Worm (Caenorhabditis elegans): Measurements from ENCODE around the gene pgp-5.
A peak's percentile ranks its signal among the peaks of the same experiment; 100 is the strongest.

pgp-5 gene

DNA sequence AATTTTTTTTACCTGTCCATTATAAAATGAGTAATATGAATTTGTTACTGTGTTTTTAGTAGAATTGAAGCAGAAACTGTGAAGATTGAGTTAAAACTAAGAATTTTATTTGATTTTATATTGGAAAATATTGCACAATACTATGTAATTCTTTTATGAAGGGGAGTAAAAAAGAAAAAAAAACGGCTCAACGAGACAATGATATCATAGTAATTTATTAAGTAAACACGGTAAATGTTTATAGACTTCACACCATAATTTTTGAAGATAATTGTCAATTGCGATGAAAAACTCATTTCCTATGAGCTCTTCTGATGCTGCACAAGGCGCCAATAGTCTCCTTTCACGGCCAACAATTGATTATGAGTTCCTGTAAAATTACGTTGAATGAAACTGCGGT is at the start of gene pgp-5:
Gene pgp-5 (minus strand): TSS at position 87 of the 400 bp plus-strand sequence.
- no peak for TF ChIP-seq egrh-3 (GFP tag; IDR thresholded peaks at IDR 0.05)

DNA sequence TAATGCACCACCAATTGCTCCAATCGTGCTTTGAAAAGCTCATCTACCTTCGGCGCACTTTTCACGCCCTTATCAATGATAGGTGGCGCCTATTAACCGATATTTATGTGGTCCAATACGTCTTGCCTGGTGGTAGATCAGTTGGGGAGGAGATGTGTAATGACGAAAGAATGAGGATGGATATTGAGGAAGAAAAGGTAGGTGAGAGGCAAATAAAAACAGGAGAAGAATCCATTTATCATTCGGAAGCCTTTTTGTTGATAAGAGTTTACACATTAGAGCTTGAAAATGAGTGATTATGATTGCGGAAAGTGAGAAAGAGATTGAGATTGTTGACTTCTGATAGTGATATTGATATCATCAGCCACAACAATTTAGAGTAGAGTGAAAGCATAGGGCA is 48.3 kb upstream of the pgp-5 start:
- no peak for TF ChIP-seq hlh-12 (tag; optimal IDR thresholded peaks at IDR 0.05)

DNA sequence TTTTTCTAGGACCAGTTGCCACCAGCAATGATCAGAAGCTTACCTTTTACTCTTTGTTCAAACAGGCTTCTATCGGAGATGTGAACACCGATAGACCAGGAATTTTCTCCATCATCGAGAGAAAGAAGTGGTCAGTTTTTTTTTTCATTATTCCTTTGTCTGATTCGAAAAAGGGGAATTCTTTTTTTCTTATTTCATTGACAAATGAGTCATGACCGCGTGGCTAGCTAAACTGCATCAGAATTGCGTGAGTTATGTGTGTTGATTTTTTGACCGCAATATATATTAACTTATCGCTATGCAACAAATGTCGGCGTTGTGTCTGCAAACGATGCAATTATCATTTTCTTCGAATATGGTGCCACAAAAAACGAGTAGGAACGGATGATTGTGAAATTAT is 44.3 kb upstream of the pgp-5 start:
- no peak for TF ChIP-seq pha-4 (tag; optimal IDR thresholded peaks at IDR 0.05)
- no peak for TF ChIP-seq mes-4 (tag; optimal IDR thresholded peaks at IDR 0.05)
- TF ChIP-seq nhr-27 (tag; optimal IDR thresholded peaks at IDR 0.05): no peak
- TF ChIP-seq dox-1 (GFP tag; IDR thresholded peaks at IDR 0.05): no peak
- peak; percentile 5 for TF ChIP-seq nhr-80 (tag; optimal IDR thresholded peaks at IDR 0.05)
- no peak for TF ChIP-seq lin-54 (GFP tag; optimal IDR thresholded peaks at IDR 0.05)
- no peak for TF ChIP-seq bed-1 (GFP tag; IDR thresholded peaks at IDR 0.05)
- TF ChIP-seq ztf-26 (tag; optimal IDR thresholded peaks at IDR 0.05): peak; percentile 10

DNA sequence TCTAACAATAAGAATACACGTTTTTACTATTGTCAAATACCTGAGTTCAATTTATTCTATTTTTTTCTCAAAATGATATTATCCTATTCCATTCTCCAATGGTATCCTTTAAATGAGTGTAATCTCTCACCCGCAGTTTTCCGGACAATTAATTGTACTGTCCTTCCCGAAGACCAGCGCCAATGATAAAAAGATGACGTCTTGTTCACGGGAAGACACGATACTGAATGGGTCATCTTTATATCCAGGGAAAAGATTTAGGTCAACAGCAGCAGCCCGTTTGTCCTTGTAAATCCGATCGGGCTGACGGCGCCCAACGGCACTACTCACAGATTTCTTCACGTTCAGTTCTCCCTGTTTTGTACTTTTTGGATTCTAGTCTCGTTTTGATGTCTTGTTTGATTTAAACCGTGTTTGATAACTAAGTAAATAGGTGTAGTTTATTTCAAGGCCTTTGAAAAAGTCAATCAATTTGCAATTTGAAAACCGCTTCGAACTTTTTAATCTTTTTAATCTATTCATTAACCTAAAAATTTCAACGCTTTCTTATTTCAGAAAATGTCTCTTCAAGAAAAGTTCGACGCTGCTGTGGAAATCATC is 43.7 kb upstream of the pgp-5 start, which contains the start of gene acbp-3:
Gene acbp-3 (plus strand): TSS at position 550 of the 600 bp plus-strand sequence.
- TF ChIP-seq mcd-1 (GFP tag; IDR thresholded peaks at IDR 0.05) (no peak), lir-1 (GFP tag; conservative IDR thresholded peaks at IDR 0.05) (no peak), him-1 (tag; optimal IDR thresholded peaks at IDR 0.05) (no peak), mes-4 (tag; optimal IDR thresholded peaks at IDR 0.05) (no peak), tbx-9 (tag; optimal IDR thresholded peaks at IDR 0.05; ENCODE audit: borderline replicate concordance) (no peak), sptf-2 (GFP tag; optimal IDR thresholded peaks at IDR 0.05) (no peak), madf-10 (tag; optimal IDR thresholded peaks at IDR 0.05) (no peak), madf-3 (GFP tag; IDR thresholded peaks at IDR 0.05) (no peak), let-607 (tag; optimal IDR thresholded peaks at IDR 0.05) (no peak), egrh-3 (GFP tag; IDR thresholded peaks at IDR 0.05) (no peak)

DNA sequence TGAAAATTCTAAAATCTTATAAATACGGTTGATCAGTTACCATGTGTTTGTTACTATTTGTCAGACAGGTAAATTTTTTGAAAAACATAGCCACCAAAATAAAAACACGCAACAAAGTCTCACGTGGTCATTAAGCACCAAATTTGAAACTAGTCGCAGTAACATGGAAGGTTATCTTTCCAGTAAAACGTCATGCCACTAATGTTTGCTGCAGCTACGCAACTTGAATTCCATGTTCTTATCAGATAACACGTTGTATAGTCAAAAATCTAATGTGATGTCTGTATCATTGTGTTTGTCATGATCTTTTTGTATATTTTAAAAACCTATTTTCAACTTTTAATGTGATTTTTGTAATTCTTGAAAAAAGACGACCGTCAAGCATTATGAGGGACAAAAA is 42.7 kb upstream of the pgp-5 start:
- TF ChIP-seq gei-17 (GFP tag; optimal IDR thresholded peaks at IDR 0.05) (no peak), ztf-25 (GFP tag; IDR thresholded peaks at IDR 0.05) (no peak), nhr-80 (tag; optimal IDR thresholded peaks at IDR 0.05) (peak; percentile 84), lin-40 (tag; optimal IDR thresholded peaks at IDR 0.05) (no peak), ama-1 (optimal IDR thresholded peaks at IDR 0.05) (no peak), ama-1 (GFP tag; optimal IDR thresholded peaks at IDR 0.05) (no peak)

DNA sequence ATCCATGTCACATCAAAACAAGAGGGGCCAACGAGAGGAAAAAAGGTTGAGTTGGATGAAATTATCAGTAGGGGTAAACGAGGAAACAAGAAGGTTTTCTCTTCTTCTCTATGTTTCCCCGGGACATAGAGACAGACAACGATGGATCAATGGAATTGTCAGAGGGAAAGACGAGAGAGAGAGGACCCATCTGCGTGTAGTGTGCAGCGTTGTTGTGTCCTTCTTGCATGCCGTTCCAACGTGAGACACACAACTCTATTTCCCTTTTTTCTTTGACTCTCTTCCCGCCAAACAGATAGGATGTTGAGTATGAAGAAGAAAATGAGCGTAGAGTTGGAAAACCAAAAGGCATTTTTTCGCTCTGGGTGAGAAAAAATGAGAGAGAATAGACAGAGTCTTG is 41.9 kb upstream of the pgp-5 start:
- TF ChIP-seq somi-1 (GFP tag; optimal IDR thresholded peaks at IDR 0.05) (peak; percentile 45), D2030.7 (GFP tag; IDR thresholded peaks at IDR 0.05) (no peak), xnd-1 (tag; optimal IDR thresholded peaks at IDR 0.05) (no peak), snpc-4 (GFP tag; optimal IDR thresholded peaks at IDR 0.05) (no peak), snpc-4 (tag; optimal IDR thresholded peaks at IDR 0.05) (no peak), ceh-58 (GFP tag; IDR thresholded peaks at IDR 0.05) (no peak), lir-1 (GFP tag; conservative IDR thresholded peaks at IDR 0.05) (no peak), attf-5 (GFP tag; optimal IDR thresholded peaks at IDR 0.05) (peak; percentile 53), ztf-22 (GFP tag; optimal IDR thresholded peaks at IDR 0.05) (no peak), madf-10 (tag; optimal IDR thresholded peaks at IDR 0.05) (no peak), hlh-12 (tag; optimal IDR thresholded peaks at IDR 0.05) (no peak), zim-3 (tag; optimal IDR thresholded peaks at IDR 0.05) (no peak), ztf-18 (tag; optimal IDR thresholded peaks at IDR 0.05) (no peak), ceh-27 (GFP tag; optimal IDR thresholded peaks at IDR 0.05) (no peak), let-607 (tag; optimal IDR thresholded peaks at IDR 0.05) (no peak), ZK185.1 (tag; optimal IDR thresholded peaks at IDR 0.05; ENCODE audit: poor library complexity, severe bottlenecking) (peak; percentile 31), hrde-1 (tag; optimal IDR thresholded peaks at IDR 0.05; ENCODE audit: borderline replicate concordance) (no peak), aptf-2 (GFP tag; conservative IDR thresholded peaks at IDR 0.05) (no peak), K12H6.12 (tag; optimal IDR thresholded peaks at IDR 0.05) (peak; percentile 57), B0336.3 (GFP tag; IDR thresholded peaks at IDR 0.05) (no peak), nhr-27 (tag; optimal IDR thresholded peaks at IDR 0.05) (no peak), ztf-3 (GFP tag; optimal IDR thresholded peaks at IDR 0.05) (no peak)
